Worm (Caenorhabditis elegans) whole organism, L3 larva: ENCODE results near the gene epic-2.

Source experiments
- aly-2 ChIP-seq: fragments of 150-350 bp; optimal IDR thresholded peaks from 2 replicates; lab custom pipeline; 2014; ENCODE audit warnings: missing biosample characterization, missing genetic modification characterization
- daf-12 ChIP-seq: fragments of 150-350 bp; optimal IDR thresholded peaks from 2 replicates; lab custom pipeline; 2014; ENCODE audit warnings: missing biosample characterization, missing genetic modification reagents, missing genetic modification characterization
- elt-3 ChIP-seq, 3 experiments: fragments of 150-350 bp in 1 of 3; sonication (generic microtip) in 2 of 3; optimal IDR thresholded peaks; 2 replicates in 2 of 3; 4 replicates in 1 of 3; lab custom pipeline; 2014 to 2017; ENCODE audit warnings: missing biosample characterization in 3 of 3, missing genetic modification characterization in 3 of 3
- lin-15B ChIP-seq: fragments of 150-350 bp; optimal IDR thresholded peaks from 2 replicates; lab custom pipeline; 2014; ENCODE audit warnings: missing biosample characterization, missing genetic modification characterization
- nhr-12 ChIP-seq: fragments of 150-350 bp; optimal IDR thresholded peaks from 2 replicates; lab custom pipeline; 2014; ENCODE audit warnings: missing biosample characterization, missing genetic modification characterization
- nhr-76 ChIP-seq: fragments of 150-350 bp; sonication (generic microtip); optimal IDR thresholded peaks from 5 replicates; lab custom pipeline; 2014; ENCODE audit warnings: missing biosample characterization, missing genetic modification characterization
- pha-4 ChIP-seq: fragments of 150-350 bp; optimal IDR thresholded peaks from 2 replicates; lab custom pipeline; 2014; ENCODE audit warnings: missing biosample characterization, missing genetic modification reagents, missing genetic modification characterization
- pqm-1 ChIP-seq: fragments of 150-350 bp; optimal IDR thresholded peaks from 2 replicates; lab custom pipeline; 2017; ENCODE audit warnings: missing biosample characterization, missing genetic modification characterization, inconsistent platforms
- ztf-11 ChIP-seq: fragments of 150-350 bp; optimal IDR thresholded peaks from 2 replicates; lab custom pipeline; 2014; ENCODE audit warnings: missing biosample characterization, missing genetic modification characterization

DNA sequence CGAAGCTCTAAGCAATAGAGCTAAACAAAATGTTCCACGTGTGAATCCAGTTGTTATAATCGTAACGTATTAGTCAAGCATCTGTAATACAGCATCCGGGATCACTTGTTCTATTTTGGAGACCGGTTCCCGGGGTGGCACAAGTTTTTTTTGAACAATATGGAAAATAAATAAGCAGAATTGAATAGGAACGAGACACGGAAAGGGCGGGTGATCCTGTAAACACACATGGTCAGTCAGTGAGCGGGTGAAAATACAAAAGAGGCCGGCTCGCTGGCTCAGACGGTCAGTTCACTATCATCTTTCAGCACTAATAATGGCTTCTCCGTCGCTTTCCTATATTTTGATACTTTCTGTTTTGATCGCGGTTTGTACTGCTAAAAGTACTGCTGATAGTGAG, 5.3 kb downstream of the epic-2 start, which contains the start of gene K08D12.8:
- no peak for TF ChIP-seq ztf-11 (tag; lab: Kevin White, UChicago)
- TF ChIP-seq nhr-76 (tag; lab: Kevin White, UChicago): no peak
- no peak for TF ChIP-seq pha-4 (tag; lab: Kevin White, UChicago)
- TF ChIP-seq lin-15B (tag; lab: Kevin White, UChicago): no peak
- TF ChIP-seq daf-12 (tag; lab: Kevin White, UChicago): no peak
- TF ChIP-seq aly-2 (tag; lab: Kevin White, UChicago): no peak
- no peak for TF ChIP-seq nhr-12 (tag; lab: Kevin White, UChicago)
- TF ChIP-seq elt-3 (tag; optimal IDR thresholded peaks at IDR 0.05; lab: Kevin White, UChicago): no peak
- no peak for TF ChIP-seq pqm-1
